Fruit fly (Drosophila melanogaster): ENCODE results near the gene CG14434.

- peak; percentile 61 for TF ChIP-seq CG12219 (GFP tag; optimal IDR thresholded peaks at IDR 0.05)
- peak; percentile 30 for TF ChIP-seq PHDP (tag; optimal IDR thresholded peaks at IDR 0.05)
- TF ChIP-seq chif (GFP tag; optimal IDR thresholded peaks at IDR 0.05): peak in 1 of 2 experiments; percentile 42
- TF ChIP-seq da (GFP tag; optimal IDR thresholded peaks at IDR 0.05): no peak
- TF ChIP-seq CG8089 (GFP tag; optimal IDR thresholded peaks at IDR 0.05): peak; percentile 64
- peak; percentile 88 for TF ChIP-seq bcd (GFP tag; optimal IDR thresholded peaks at IDR 0.05)
- TF ChIP-seq Awh (GFP tag; IDR thresholded peaks at IDR 0.05): peak; percentile 73
- no peak for TF ChIP-seq sens-2 (GFP tag; IDR thresholded peaks at IDR 0.05)
- TF ChIP-seq pnt (GFP tag; optimal IDR thresholded peaks at IDR 0.05): peak; percentile 84
- TF ChIP-seq CG18619 (GFP tag; optimal IDR thresholded peaks at IDR 0.05): peak; percentile 30
- peak; percentile 78 for TF ChIP-seq al (GFP tag; IDR thresholded peaks at IDR 0.05)
- peak; percentile 75 for TF ChIP-seq stc (GFP tag; IDR thresholded peaks at IDR 0.05)
Measured at dm6 chrX:6859756-6860412, 7.1 kb downstream of the CG14434 start.
